Fruit fly (Drosophila melanogaster) whole organism, embryonic: ENCODE measurements around the gene CG6231.

Experiments
- Adf1 ChIP-seq: fragments of 200-800 bp; sonication (Bioruptor generic); IDR thresholded peaks from 2 replicates; pipeline ENCODE4 v1.3.6; 2022; ENCODE audit warnings: missing biosample characterization, missing genetic modification characterization
- Aef1 ChIP-seq: fragments of 200-800 bp; sonication (Bioruptor generic); IDR thresholded peaks from 3 replicates; pipeline ENCODE4 v1.3.6; 2022; ENCODE audit warnings: missing biosample characterization, missing genetic modification characterization
- Awh ChIP-seq: fragments of 200-800 bp; sonication (Bioruptor generic); IDR thresholded peaks from 2 replicates; pipeline ENCODE4, ENCODE4 v1.3.6; 2022; ENCODE audit warnings: missing biosample characterization, missing genetic modification characterization
- BtbVII ChIP-seq: fragments of 200-800 bp; sonication (Bioruptor generic); optimal IDR thresholded peaks from 3 replicates; lab custom pipeline; 2017; ENCODE audit warnings: missing biosample characterization, mild to moderate bottlenecking, missing genetic modification characterization
- CG10147 ChIP-seq: fragments of 200-800 bp; sonication (Bioruptor generic); optimal IDR thresholded peaks from 2 replicates; lab custom pipeline; 2019; ENCODE audit warnings: missing biosample characterization, mild to moderate bottlenecking, missing genetic modification characterization, moderate library complexity
- CG11085 ChIP-seq: fragments of 200-800 bp; sonication (Bioruptor generic); IDR thresholded peaks from 2 replicates; pipeline ENCODE4 v1.3.6; 2022; ENCODE audit warnings: missing biosample characterization, missing genetic modification characterization
- CG16813 ChIP-seq: fragments of 200-800 bp; sonication (Bioruptor generic); IDR thresholded peaks from 3 replicates; pipeline ENCODE4 v1.3.6; 2022; ENCODE audit warnings: missing biosample characterization, missing genetic modification characterization; ENCODE audit not compliant: partially characterized antibody
- CG17186 ChIP-seq: fragments of 200-800 bp; sonication (Bioruptor generic); optimal IDR thresholded peaks from 3 replicates; lab custom pipeline; 2017; ENCODE audit warnings: missing biosample characterization, missing genetic modification reagents, missing genetic modification characterization
- CG17385 ChIP-seq: fragments of 200-800 bp; sonication (Bioruptor generic); optimal IDR thresholded peaks from 3 replicates; lab custom pipeline; 2018; ENCODE audit warnings: missing biosample characterization, mild to moderate bottlenecking, missing genetic modification characterization
- CG2678 ChIP-seq: fragments of 200-800 bp; sonication (Bioruptor generic); optimal IDR thresholded peaks from 3 replicates; lab custom pipeline; 2019; ENCODE audit warnings: missing biosample characterization, mild to moderate bottlenecking, missing genetic modification characterization, moderate library complexity
- CG3065 ChIP-seq: fragments of 200-800 bp; sonication (Bioruptor generic); optimal IDR thresholded peaks from 2 replicates; lab custom pipeline; 2016; ENCODE audit warnings: missing biosample characterization, missing genetic modification characterization
- CG4328 ChIP-seq: fragments of 200-800 bp; sonication (Bioruptor generic); optimal IDR thresholded peaks from 3 replicates; lab custom pipeline; 2017; ENCODE audit warnings: missing biosample characterization, missing genetic modification reagents, missing genetic modification characterization
- CG6791 ChIP-seq: fragments of 200-800 bp; sonication (Bioruptor generic); IDR thresholded peaks from 3 replicates; pipeline ENCODE4 v1.3.6; 2022; ENCODE audit warnings: missing biosample characterization, missing genetic modification characterization; ENCODE audit not compliant: partially characterized antibody
- CG7372 ChIP-seq: fragments of 200-800 bp; sonication (Bioruptor generic); IDR thresholded peaks from 2 replicates; pipeline ENCODE4 v1.3.6; 2022; ENCODE audit warnings: missing biosample characterization, missing genetic modification characterization
- CG7839 ChIP-seq: fragments of 200-800 bp; sonication (Bioruptor generic); optimal IDR thresholded peaks from 3 replicates; lab custom pipeline; 2018; ENCODE audit warnings: missing biosample characterization, mild to moderate bottlenecking, missing genetic modification characterization, moderate library complexity
- CG7963 ChIP-seq: fragments of 200-800 bp; sonication (Bioruptor generic); IDR thresholded peaks from 3 replicates; pipeline ENCODE4 v1.3.6; 2022; ENCODE audit warnings: missing biosample characterization, missing genetic modification characterization; ENCODE audit not compliant: partially characterized antibody
- CG7987 ChIP-seq: fragments of 200-800 bp; sonication (Bioruptor generic); optimal IDR thresholded peaks from 2 replicates; lab custom pipeline; 2018; ENCODE audit warnings: missing biosample characterization, mild to moderate bottlenecking, missing genetic modification characterization, moderate library complexity
- CG9609 ChIP-seq: fragments of 200-800 bp; sonication (Bioruptor generic); optimal IDR thresholded peaks from 3 replicates; lab custom pipeline; 2016; ENCODE audit warnings: missing biosample characterization, missing genetic modification characterization
- D19A ChIP-seq: fragments of 200-800 bp; optimal IDR thresholded peaks from 3 replicates; lab custom pipeline; 2019; ENCODE audit warnings: missing biosample characterization, mild to moderate bottlenecking, missing genetic modification characterization, moderate library complexity
- E2f1 ChIP-seq: fragments of 200-800 bp; sonication (Bioruptor generic); IDR thresholded peaks from 2 replicates; pipeline ENCODE4 v1.3.6; 2022; ENCODE audit warnings: missing biosample characterization, missing genetic modification characterization
- Fer2 ChIP-seq: fragments of 200-800 bp; sonication (Bioruptor generic); optimal IDR thresholded peaks from 2 replicates; lab custom pipeline; 2018; ENCODE audit warnings: missing biosample characterization, mild to moderate bottlenecking, missing genetic modification characterization, moderate library complexity
- Gsc ChIP-seq: fragments of 200-800 bp; sonication (Bioruptor generic); IDR thresholded peaks from 2 replicates; pipeline ENCODE4 v1.3.6; 2022; ENCODE audit warnings: missing biosample characterization, missing genetic modification characterization
- Hmr ChIP-seq: fragments of 200-800 bp; sonication (Bioruptor generic); optimal IDR thresholded peaks from 3 replicates; lab custom pipeline; 2017; ENCODE audit warnings: mild to moderate bottlenecking, missing biosample characterization, missing genetic modification reagents, missing genetic modification characterization
- NFAT ChIP-seq: fragments of 200-800 bp; sonication (Bioruptor generic); IDR thresholded peaks from 2 replicates; pipeline ENCODE4 v1.3.6; 2022; ENCODE audit warnings: missing biosample characterization, missing genetic modification characterization
- NK7.1 ChIP-seq: fragments of 200-800 bp; sonication (Bioruptor generic); optimal IDR thresholded peaks from 3 replicates; lab custom pipeline; 2016; ENCODE audit warnings: missing biosample characterization, missing genetic modification characterization
- Rfx ChIP-seq: fragments of 200-800 bp; sonication (Bioruptor generic); IDR thresholded peaks from 2 replicates; pipeline ENCODE4 v1.3.6; 2022; ENCODE audit warnings: missing biosample characterization, missing genetic modification characterization
- Rx ChIP-seq: fragments of 200-800 bp; sonication (Bioruptor generic); IDR thresholded peaks from 2 replicates; pipeline ENCODE4 v1.3.6; 2022; ENCODE audit warnings: missing biosample characterization, missing genetic modification characterization
- Scr ChIP-seq: fragments of 200-800 bp; sonication (Bioruptor generic); IDR thresholded peaks from 2 replicates; pipeline ENCODE4 v1.3.6; 2022; ENCODE audit warnings: missing biosample characterization, missing genetic modification characterization; ENCODE audit not compliant: partially characterized antibody
- abd-A ChIP-seq: fragments of 200-800 bp; sonication (Bioruptor generic); optimal IDR thresholded peaks from 3 replicates; lab custom pipeline; 2019; ENCODE audit warnings: missing biosample characterization, mild to moderate bottlenecking, missing genetic modification characterization, moderate library complexity
- amos ChIP-seq: fragments of 200-800 bp; sonication (Bioruptor generic); IDR thresholded peaks from 2 replicates; pipeline ENCODE4 v1.3.6; 2022; ENCODE audit warnings: missing biosample characterization, missing genetic modification characterization; ENCODE audit not compliant: partially characterized antibody
- ash1 ChIP-seq: fragments of 200-800 bp; sonication (Bioruptor generic); optimal IDR thresholded peaks from 2 replicates; lab custom pipeline; 2018; ENCODE audit warnings: missing biosample characterization, mild to moderate bottlenecking, missing genetic modification characterization
- cas ChIP-seq: fragments of 200-800 bp; sonication (Bioruptor generic); IDR thresholded peaks from 2 replicates; pipeline ENCODE4 v1.3.6; 2022; ENCODE audit warnings: missing biosample characterization, missing genetic modification characterization
- caup ChIP-seq: fragments of 200-800 bp; sonication (Bioruptor generic); optimal IDR thresholded peaks from 3 replicates; lab custom pipeline; 2017; ENCODE audit warnings: missing biosample characterization, mild to moderate bottlenecking, missing genetic modification characterization, moderate library complexity; ENCODE audit not compliant: severe bottlenecking
- chm ChIP-seq: fragments of 200-800 bp; sonication (Bioruptor generic); IDR thresholded peaks from 2 replicates; pipeline ENCODE4 v1.3.6; 2022; ENCODE audit warnings: missing biosample characterization, missing genetic modification characterization
- eve ChIP-seq, 2 experiments: fragments of >200 bp; optimal IDR thresholded peaks; 2 replicates each; lab custom pipeline; 2017; ENCODE audit warnings: missing biosample characterization in 2 of 2, missing genetic modification characterization in 2 of 2
- fd3F ChIP-seq: fragments of 200-800 bp; sonication (Bioruptor generic); optimal IDR thresholded peaks from 2 replicates; lab custom pipeline; 2018; ENCODE audit warnings: missing biosample characterization, mild to moderate bottlenecking, missing genetic modification characterization, moderate library complexity
- fd96Cb ChIP-seq: fragments of 200-800 bp; sonication (Bioruptor generic); optimal IDR thresholded peaks from 2 replicates; lab custom pipeline; 2018; ENCODE audit warnings: missing biosample characterization, mild to moderate bottlenecking, missing genetic modification characterization, moderate library complexity
- gro ChIP-seq: fragments of 200-800 bp; sonication (Bioruptor generic); optimal IDR thresholded peaks from 2 replicates; lab custom pipeline; 2016; ENCODE audit warnings: missing biosample characterization, missing genetic modification characterization
- hb ChIP-seq: fragments of 200-800 bp; sonication (Bioruptor generic); IDR thresholded peaks from 3 replicates; pipeline ENCODE4 v1.3.6; 2022; ENCODE audit warnings: missing biosample characterization, missing genetic modification characterization; ENCODE audit not compliant: partially characterized antibody
- ind ChIP-seq: fragments of 200-800 bp; sonication (Bioruptor generic); optimal IDR thresholded peaks from 3 replicates; lab custom pipeline; 2016; ENCODE audit warnings: missing biosample characterization, missing genetic modification characterization
- nerfin-2 ChIP-seq: fragments of 200-800 bp; sonication (Bioruptor generic); IDR thresholded peaks from 2 replicates; pipeline ENCODE4 v1.3.6; 2022; ENCODE audit warnings: missing biosample characterization, missing genetic modification characterization; ENCODE audit not compliant: partially characterized antibody
- nom ChIP-seq: fragments of 200-800 bp; sonication (Bioruptor generic); optimal IDR thresholded peaks from 2 replicates; lab custom pipeline; 2017; ENCODE audit warnings: missing biosample characterization, missing genetic modification characterization, mild to moderate bottlenecking, moderate library complexity, missing genetic modification reagents
- shn ChIP-seq: fragments of 200-800 bp; sonication (Bioruptor generic); optimal IDR thresholded peaks from 3 replicates; lab custom pipeline; 2016; ENCODE audit warnings: missing biosample characterization, missing genetic modification characterization
- so ChIP-seq: fragments of 200-800 bp; sonication (Bioruptor generic); IDR thresholded peaks from 3 replicates; pipeline ENCODE4 v1.3.6; 2022; ENCODE audit warnings: missing biosample characterization, missing genetic modification characterization
- tll ChIP-seq, 2 experiments: fragments of 200-800 bp in 1 of 2; fragments of >200 bp in 1 of 2; sonication (Bioruptor generic) in 1 of 2; optimal IDR thresholded peaks; 2 replicates each; lab custom pipeline; 2017 to 2019; ENCODE audit warnings: missing biosample characterization in 2 of 2, missing genetic modification characterization in 2 of 2, mild to moderate bottlenecking in 1 of 2, moderate library complexity in 1 of 2
- toy ChIP-seq: fragments of 200-800 bp; sonication (Bioruptor generic); IDR thresholded peaks from 2 replicates; pipeline ENCODE4 v1.3.6; 2022; ENCODE audit warnings: missing biosample characterization, missing genetic modification characterization
- ttk ChIP-seq: fragments of 200-800 bp; sonication (Bioruptor generic); IDR thresholded peaks from 2 replicates; pipeline ENCODE4 v2.1.2; 2022; ENCODE audit warnings: missing biosample characterization, missing genetic modification characterization
- tx ChIP-seq: fragments of 200-800 bp; sonication (Bioruptor generic); optimal IDR thresholded peaks from 2 replicates; lab custom pipeline; 2016; ENCODE audit warnings: missing biosample characterization, missing genetic modification characterization
- unc-4 ChIP-seq: fragments of 200-800 bp; sonication (Bioruptor generic); IDR thresholded peaks from 2 replicates; pipeline ENCODE4 v1.3.6; 2022; ENCODE audit warnings: missing biosample characterization, missing genetic modification characterization; ENCODE audit not compliant: partially characterized antibody
- zf30C ChIP-seq: fragments of 200-800 bp; sonication (Bioruptor generic); optimal IDR thresholded peaks from 3 replicates; lab custom pipeline; 2018; ENCODE audit warnings: missing biosample characterization, mild to moderate bottlenecking, missing genetic modification characterization

Gene CG6231

dm6 chr3R:19583311-19583710, 49.2 kb downstream of the CG6231 start (continued):
- no peak for TF ChIP-seq Rx (GFP tag; lab: Robert Waterston, UW)
- TF ChIP-seq D19A (tag; lab: Kevin White, UChicago) = peak; percentile 37
- TF ChIP-seq fd96Cb = no peak
- TF ChIP-seq CG10147 = no peak
- TF ChIP-seq CG4328 (GFP tag; lab: Kevin White, UChicago) = no peak
- TF ChIP-seq ash1 (GFP tag; lab: Kevin White, UChicago) = no peak
- TF ChIP-seq ind (GFP tag; lab: Kevin White, UChicago) = no peak
- no peak for TF ChIP-seq CG2678 (tag; lab: Kevin White, UChicago)
- TF ChIP-seq Adf1 (GFP tag; lab: Robert Waterston, UW) = no peak
- no peak for TF ChIP-seq CG7839 (tag; lab: Kevin White, UChicago)
- TF ChIP-seq CG9609 (GFP tag; lab: Kevin White, UChicago) = no peak
- TF ChIP-seq zf30C (GFP tag; lab: Kevin White, UChicago) = no peak
- no peak for TF ChIP-seq CG3065 (GFP tag; lab: Kevin White, UChicago)
- no peak for TF ChIP-seq CG11085
- TF ChIP-seq chm = no peak
- TF ChIP-seq nerfin-2 = no peak
- no peak for TF ChIP-seq NK7.1 (GFP tag; lab: Kevin White, UChicago)
- no peak for TF ChIP-seq shn (GFP tag; lab: Kevin White, UChicago)
- TF ChIP-seq unc-4 (GFP tag; lab: Robert Waterston, UW) = 0 out of 2 replicates have a peak, but pooled peaks have one; percentile 23
- no peak for TF ChIP-seq abd-A (tag; lab: Kevin White, UChicago)
- TF ChIP-seq NFAT (GFP tag; lab: Robert Waterston, UW) = no peak
- TF ChIP-seq ttk (GFP tag; lab: Robert Waterston, UW) = no peak
- no peak for TF ChIP-seq CG7372
- TF ChIP-seq tll (GFP tag; optimal IDR thresholded peaks at IDR 0.05; lab: Kevin White, UChicago) = no peak
- TF ChIP-seq caup (GFP tag; lab: Kevin White, UChicago) = no peak
- TF ChIP-seq CG17385 (GFP tag; lab: Kevin White, UChicago) = no peak
- peak; percentile 56; the same call in 1 of the 2 replicates for TF ChIP-seq Scr (GFP tag; lab: Robert Waterston, UW)
- no peak for TF ChIP-seq fd3F
- TF ChIP-seq Hmr = no peak
- TF ChIP-seq E2f1 = no peak
- TF ChIP-seq amos (GFP tag; lab: Robert Waterston, UW) = peak; percentile 24; the same call in 1 of the 2 replicates
- no peak for TF ChIP-seq Gsc (GFP tag; lab: Robert Waterston, UW)
- no peak for TF ChIP-seq gro (GFP tag; lab: Kevin White, UChicago)
- TF ChIP-seq nom (GFP tag; lab: Kevin White, UChicago) = no peak
- no peak for TF ChIP-seq so
- TF ChIP-seq toy (GFP tag; lab: Robert Waterston, UW) = no peak
- no peak for TF ChIP-seq Awh (GFP tag; lab: Robert Waterston, UW)
- TF ChIP-seq hb = no peak
- no peak for TF ChIP-seq cas (GFP tag; lab: Robert Waterston, UW)
- TF ChIP-seq BtbVII (GFP tag; lab: Kevin White, UChicago) = no peak
- no peak for TF ChIP-seq CG17186
- TF ChIP-seq Fer2 (tag; lab: Kevin White, UChicago) = no peak
- no peak for TF ChIP-seq CG7963 (GFP tag; lab: Robert Waterston, UW)
- TF ChIP-seq CG6791 (GFP tag; lab: Robert Waterston, UW) = 0 out of 3 replicates have a peak, but pooled peaks have one; percentile 11
- 0 out of 3 replicates have a peak, but pooled peaks have one; percentile 45 for TF ChIP-seq CG16813 (GFP tag; lab: Robert Waterston, UW)
- TF ChIP-seq Rfx (GFP tag; lab: Robert Waterston, UW) = no peak
- no peak for TF ChIP-seq eve (GFP tag; optimal IDR thresholded peaks at IDR 0.05; lab: Kevin White, UChicago)
- TF ChIP-seq Aef1 = no peak
- no peak for TF ChIP-seq CG7987
- TF ChIP-seq tx (GFP tag; lab: Kevin White, UChicago) = no peak
